Worm (Caenorhabditis elegans) whole organism, L4 larva: ENCODE data around the gene F08G2.5.

ENCODE experiments used
- F37D6.2 ChIP-seq: sonication (generic microtip); optimal IDR thresholded peaks from 2 replicates; lab custom pipeline; 2016; ENCODE audit warnings: mild to moderate bottlenecking, missing genetic modification characterization, missing compliant biosample characterization
- F44E2.7 ChIP-seq: fragments of 200-800 bp; sonication (Bioruptor generic); IDR thresholded peaks from 2 replicates; pipeline ENCODE4 v2.1.2; 2022; ENCODE audit warnings: missing genetic modification characterization, missing compliant biosample characterization
- R02D3.7 ChIP-seq: fragments of 150-350 bp; sonication (generic microtip); optimal IDR thresholded peaks from 3 replicates; lab custom pipeline; 2014; ENCODE audit warnings: missing biosample characterization, missing genetic modification characterization
- T20F7.1 ChIP-seq: fragments of 200-800 bp; sonication (Bioruptor generic); optimal IDR thresholded peaks from 2 replicates; lab custom pipeline; 2018; ENCODE audit warnings: mild to moderate bottlenecking, missing genetic modification characterization, missing compliant biosample characterization
- T26A8.4 ChIP-seq: fragments of 200-800 bp; sonication (Bioruptor generic); IDR thresholded peaks from 2 replicates; pipeline ENCODE4 v1.3.6; 2022; ENCODE audit warnings: missing genetic modification characterization, missing compliant biosample characterization
- Y105C5A.15 ChIP-seq: fragments of 200-800 bp; sonication (Bioruptor generic); IDR thresholded peaks from 2 replicates; pipeline ENCODE4 v1.3.6; 2022; ENCODE audit warnings: missing genetic modification characterization, missing compliant biosample characterization
- ama-1 ChIP-seq: fragments of 150-350 bp; optimal IDR thresholded peaks from 2 replicates; lab custom pipeline; 2014; ENCODE audit warnings: inconsistent platforms, mixed read lengths
- arid-1 ChIP-seq: fragments of 200-800 bp; sonication (Bioruptor generic); conservative IDR thresholded peaks from 2 replicates; pipeline ENCODE4 v1.3.6; 2022; ENCODE audit warnings: missing genetic modification reagents, missing genetic modification characterization, missing compliant biosample characterization
- attf-4 ChIP-seq: sonication (generic microtip); optimal IDR thresholded peaks from 3 replicates; lab custom pipeline; 2017; ENCODE audit warnings: missing biosample characterization, missing genetic modification characterization
- ceh-28 ChIP-seq: fragments of 150-350 bp; optimal IDR thresholded peaks from 2 replicates; lab custom pipeline; 2014; ENCODE audit warnings: missing biosample characterization, missing genetic modification reagents, missing genetic modification characterization
- ceh-32 ChIP-seq: sonication (generic microtip); optimal IDR thresholded peaks from 2 replicates; lab custom pipeline; 2016; ENCODE audit warnings: mild to moderate bottlenecking, missing genetic modification characterization, missing compliant biosample characterization; ENCODE audit not compliant: poor library complexity
- ceh-44 ChIP-seq: fragments of 200-800 bp; sonication (Bioruptor generic); IDR thresholded peaks from 2 replicates; pipeline ENCODE4 v1.3.6; 2022; ENCODE audit warnings: missing genetic modification reagents, missing genetic modification characterization, missing compliant biosample characterization
- ceh-82 ChIP-seq: sonication (generic microtip); optimal IDR thresholded peaks from 2 replicates; lab custom pipeline; 2017; ENCODE audit warnings: missing biosample characterization, missing genetic modification characterization
- ces-1 ChIP-seq: fragments of 150-350 bp; sonication (generic microtip); optimal IDR thresholded peaks from 4 replicates; lab custom pipeline; 2014; ENCODE audit warnings: missing biosample characterization, missing genetic modification reagents, missing genetic modification characterization
- cey-2 ChIP-seq: sonication (generic microtip); optimal IDR thresholded peaks from 3 replicates; lab custom pipeline; 2017; ENCODE audit warnings: missing genetic modification characterization, mild to moderate bottlenecking, missing compliant biosample characterization, antibody characterized with exemption, borderline replicate concordance; ENCODE audit not compliant: insufficient read depth
- daf-12 ChIP-seq: fragments of 150-350 bp; optimal IDR thresholded peaks from 2 replicates; lab custom pipeline; 2014; ENCODE audit warnings: missing biosample characterization, missing genetic modification reagents, missing genetic modification characterization
- daf-8 ChIP-seq: fragments of 200-800 bp; sonication (Bioruptor generic); IDR thresholded peaks from 2 replicates; pipeline ENCODE4 v1.3.6; 2022; ENCODE audit warnings: missing genetic modification characterization, missing compliant biosample characterization
- dmd-6 ChIP-seq: fragments of 200-800 bp; sonication (Bioruptor generic); IDR thresholded peaks from 2 replicates; pipeline ENCODE4 v1.3.6; 2022; ENCODE audit warnings: missing genetic modification reagents, missing genetic modification characterization, missing compliant biosample characterization
- dpl-1 ChIP-seq: fragments of 150-350 bp; optimal IDR thresholded peaks from 2 replicates; lab custom pipeline; 2014; ENCODE audit warnings: missing biosample characterization, missing genetic modification reagents, missing genetic modification characterization
- egl-43 ChIP-seq: fragments of 200-800 bp; sonication (Bioruptor generic); IDR thresholded peaks from 2 replicates; pipeline ENCODE4 v1.3.6; 2022; ENCODE audit warnings: missing genetic modification reagents, missing genetic modification characterization, missing compliant biosample characterization
- fkh-10 ChIP-seq: fragments of 150-350 bp; optimal IDR thresholded peaks from 2 replicates; lab custom pipeline; 2014; ENCODE audit warnings: missing biosample characterization, missing genetic modification reagents, missing genetic modification characterization
- fos-1 ChIP-seq: fragments of 150-350 bp; optimal IDR thresholded peaks from 2 replicates; lab custom pipeline; 2014; ENCODE audit warnings: missing biosample characterization, missing genetic modification characterization
- gei-8 ChIP-seq: fragments of 200-800 bp; sonication (Bioruptor generic); optimal IDR thresholded peaks from 2 replicates; lab custom pipeline; 2018; ENCODE audit warnings: mild to moderate bottlenecking, missing genetic modification characterization, missing compliant biosample characterization
- lim-7 ChIP-seq: fragments of 200-800 bp; sonication (Bioruptor generic); IDR thresholded peaks from 2 replicates; pipeline ENCODE4 v1.3.6; 2022; ENCODE audit warnings: missing genetic modification characterization, missing compliant biosample characterization
- lin-15B ChIP-seq: fragments of 150-350 bp; sonication (generic microtip); optimal IDR thresholded peaks from 3 replicates; lab custom pipeline; 2014; ENCODE audit warnings: missing biosample characterization, missing genetic modification characterization
- lin-29 ChIP-seq: fragments of 200-800 bp; sonication (Bioruptor generic); IDR thresholded peaks from 2 replicates; pipeline ENCODE4 v1.3.6; 2022; ENCODE audit warnings: missing genetic modification reagents, missing genetic modification characterization, missing compliant biosample characterization
- lin-38 ChIP-seq: fragments of 200-800 bp; sonication (Bioruptor generic); IDR thresholded peaks from 2 replicates; pipeline ENCODE4 v1.3.6; 2022; ENCODE audit warnings: missing genetic modification reagents, missing genetic modification characterization, missing compliant biosample characterization
- lir-3 ChIP-seq: sonication (generic microtip); optimal IDR thresholded peaks from 2 replicates; lab custom pipeline; 2016; ENCODE audit warnings: mild to moderate bottlenecking, missing genetic modification characterization, missing compliant biosample characterization
- madf-5 ChIP-seq, 2 experiments: fragments of 200-800 bp; sonication (Bioruptor generic); IDR thresholded peaks; 2 replicates each; pipeline ENCODE4 v1.3.6; 2022; ENCODE audit warnings: missing compliant biosample characterization in 2 of 2, missing genetic modification characterization in 2 of 2
- madf-9 ChIP-seq: fragments of 200-800 bp; sonication (Bioruptor generic); conservative IDR thresholded peaks from 2 replicates; pipeline ENCODE4 v1.3.6; 2022; ENCODE audit warnings: missing genetic modification reagents, missing genetic modification characterization, missing compliant biosample characterization
- mdl-1 ChIP-seq, 2 experiments: fragments of 150-350 bp in 1 of 2; sonication (generic microtip) in 1 of 2; optimal IDR thresholded peaks; 2 replicates each; lab custom pipeline; 2014 to 2017; ENCODE audit warnings: missing biosample characterization in 2 of 2, missing genetic modification characterization in 2 of 2
- mdt-29 ChIP-seq: fragments of 200-800 bp; sonication (Bioruptor generic); IDR thresholded peaks from 2 replicates; pipeline ENCODE4 v1.3.6; 2022; ENCODE audit warnings: missing genetic modification reagents, missing genetic modification characterization, missing compliant biosample characterization
- mes-2 ChIP-seq: sonication (generic microtip); optimal IDR thresholded peaks from 2 replicates; lab custom pipeline; 2016; ENCODE audit warnings: missing genotype, mild to moderate bottlenecking, missing genetic modification characterization, missing compliant biosample characterization; ENCODE audit not compliant: poor library complexity, severe bottlenecking
- nhr-10 ChIP-seq: fragments of 150-350 bp; optimal IDR thresholded peaks from 2 replicates; lab custom pipeline; 2014; ENCODE audit warnings: missing biosample characterization, missing genetic modification characterization
- nhr-41 ChIP-seq: fragments of 200-800 bp; sonication (Bioruptor generic); IDR thresholded peaks from 2 replicates; pipeline ENCODE4 v1.3.6; 2022; ENCODE audit warnings: missing genetic modification reagents, missing genetic modification characterization, missing compliant biosample characterization
- nhr-42 ChIP-seq: fragments of 200-800 bp; sonication (Bioruptor generic); IDR thresholded peaks from 2 replicates; pipeline ENCODE4 v1.3.6; 2022; ENCODE audit warnings: missing genetic modification characterization, missing compliant biosample characterization
- nhr-48 ChIP-seq: sonication (generic microtip); optimal IDR thresholded peaks from 2 replicates; lab custom pipeline; 2016; ENCODE audit warnings: mild to moderate bottlenecking, missing genetic modification characterization, missing compliant biosample characterization
- nhr-6 ChIP-seq: fragments of 150-350 bp; optimal IDR thresholded peaks from 2 replicates; lab custom pipeline; 2014; ENCODE audit warnings: missing biosample characterization, missing genetic modification characterization
- nhr-77 ChIP-seq: fragments of 150-350 bp; optimal IDR thresholded peaks from 2 replicates; lab custom pipeline; 2014; ENCODE audit warnings: missing biosample characterization, missing genetic modification characterization
- pha-4 ChIP-seq, 2 experiments: fragments of 150-350 bp in 1 of 2; fragments of 200-800 bp in 1 of 2; sonication (Bioruptor generic) in 1 of 2; IDR thresholded peaks in 1 of 2; optimal IDR thresholded peaks in 1 of 2; 2 replicates each; pipeline versions ENCODE4 v1.3.6 to Lab custom; 2014 to 2022; ENCODE audit warnings: missing genetic modification characterization in 2 of 2, missing genetic modification reagents in 2 of 2, missing biosample characterization in 1 of 2, missing compliant biosample characterization in 1 of 2
- pqm-1 ChIP-seq: sonication (generic microtip); optimal IDR thresholded peaks from 2 replicates; lab custom pipeline; 2017; ENCODE audit warnings: missing biosample characterization, missing genetic modification characterization
- skn-1 ChIP-seq: fragments of 150-350 bp; optimal IDR thresholded peaks from 2 replicates; lab custom pipeline; 2014; ENCODE audit warnings: missing biosample characterization, missing genetic modification characterization
- spr-1 ChIP-seq: sonication (generic microtip); optimal IDR thresholded peaks from 2 replicates; lab custom pipeline; 2016; ENCODE audit warnings: mild to moderate bottlenecking, missing genetic modification characterization, missing compliant biosample characterization
- unc-130 ChIP-seq: sonication (generic microtip); optimal IDR thresholded peaks from 2 replicates; lab custom pipeline; 2016; ENCODE audit warnings: missing genetic modification reagents, missing genetic modification characterization, missing compliant biosample characterization
- unc-39 ChIP-seq: sonication (generic microtip); optimal IDR thresholded peaks from 2 replicates; lab custom pipeline; 2017; ENCODE audit warnings: missing biosample characterization, missing genetic modification characterization
- vab-7 ChIP-seq: fragments of 200-800 bp; sonication (Bioruptor generic); IDR thresholded peaks from 2 replicates; pipeline ENCODE4 v1.3.6; 2022; ENCODE audit warnings: missing genetic modification reagents, missing genetic modification characterization, missing compliant biosample characterization
- zip-11 ChIP-seq: fragments of 200-800 bp; sonication (Bioruptor generic); IDR thresholded peaks from 2 replicates; pipeline ENCODE4 v1.3.6; 2022; ENCODE audit warnings: missing genetic modification characterization, missing compliant biosample characterization
- ztf-11 ChIP-seq: fragments of 150-350 bp; optimal IDR thresholded peaks from 2 replicates; lab custom pipeline; 2014; ENCODE audit warnings: missing biosample characterization, missing genetic modification characterization
- ztf-7 ChIP-seq: fragments of 150-350 bp; optimal IDR thresholded peaks from 2 replicates; lab custom pipeline; 2014; ENCODE audit warnings: missing biosample characterization, missing genetic modification characterization

The F08G2.5 gene

ce11 chrII:13834380-13835194 is 1.2 kb upstream of the F08G2.5 start (continued):
- peak; percentile 35 for TF ChIP-seq pqm-1 (tag; lab: Kevin White, UChicago)
- no peak for TF ChIP-seq skn-1 (tag; lab: Kevin White, UChicago)
- TF ChIP-seq mes-2 = peak; percentile 94
- TF ChIP-seq lin-15B (tag; lab: Kevin White, UChicago) = no peak
- no peak for TF ChIP-seq ceh-28
- TF ChIP-seq mdl-1 (tag; optimal IDR thresholded peaks at IDR 0.05; lab: Kevin White, UChicago) = peak; percentile 10 to 11
- TF ChIP-seq pha-4 (GFP tag; IDR thresholded peaks at IDR 0.05; lab: Robert Waterston, UW) = peak; percentile 94
- TF ChIP-seq pha-4 (tag; optimal IDR thresholded peaks at IDR 0.05; lab: Kevin White, UChicago) = peak; percentile 71
- peak; percentile 73; the same call in 1 of the 2 replicates for TF ChIP-seq zip-11 (GFP tag; lab: Robert Waterston, UW)
- no peak for TF ChIP-seq ztf-11 (tag; lab: Kevin White, UChicago)
- peak; percentile 67 for TF ChIP-seq lir-3 (tag; lab: Kevin White, UChicago)
- peak; percentile 42; the same call in 1 of the 2 replicates for TF ChIP-seq nhr-41
- peak; percentile 20 for TF ChIP-seq ces-1 (GFP tag; lab: Kevin White, UChicago)
- TF ChIP-seq F44E2.7 = peak; percentile 79; the same call in 1 of the 2 replicates
- peak; percentile 89 for TF ChIP-seq nhr-6 (tag; lab: Kevin White, UChicago)
- TF ChIP-seq dmd-6 (GFP tag; lab: Robert Waterston, UW) = peak; percentile 85
- TF ChIP-seq lin-29 (GFP tag; lab: Robert Waterston, UW) = peak; percentile 66; the same call in 1 of the 2 replicates
- TF ChIP-seq vab-7 (GFP tag; lab: Robert Waterston, UW) = peak; percentile 86
- peak; percentile 94 for TF ChIP-seq nhr-77 (tag; lab: Kevin White, UChicago)
- TF ChIP-seq ztf-7 (tag; lab: Kevin White, UChicago) = peak; percentile 89
- TF ChIP-seq unc-130 = peak; percentile 20
- peak; percentile 78 for TF ChIP-seq nhr-48
- TF ChIP-seq nhr-42 (GFP tag; lab: Robert Waterston, UW) = peak; percentile 97
- TF ChIP-seq attf-4 (tag; lab: Kevin White, UChicago) = no peak
- no peak for TF ChIP-seq R02D3.7 (tag; lab: Kevin White, UChicago)
- peak; percentile 94 for TF ChIP-seq egl-43 (GFP tag; lab: Robert Waterston, UW)
- peak; percentile 77 for TF ChIP-seq lim-7 (GFP tag; lab: Robert Waterston, UW)
- TF ChIP-seq F37D6.2 = peak; percentile 87
- peak; percentile 33 for TF ChIP-seq gei-8 (GFP tag; lab: Kevin White, UChicago)
- peak; percentile 89 for TF ChIP-seq madf-9
- TF ChIP-seq mdt-29 (GFP tag; lab: Robert Waterston, UW) = peak; percentile 59
- 0 out of 2 replicates have a peak, but pooled peaks have one; percentile 36 for TF ChIP-seq ceh-44 (GFP tag; lab: Robert Waterston, UW)
- peak; percentile 66 for TF ChIP-seq ama-1 (lab: Kevin White, UChicago)
- peak; percentile 82 for TF ChIP-seq dpl-1 (GFP tag; lab: Kevin White, UChicago)
- TF ChIP-seq madf-5 (GFP tag; IDR thresholded peaks at IDR 0.05; lab: Robert Waterston, UW) = peak; percentile 64 to 79; a peak in 2 of 4 replicates
- TF ChIP-seq daf-12 (tag; lab: Kevin White, UChicago) = no peak
- no peak for TF ChIP-seq daf-8
- peak; percentile 87 for TF ChIP-seq T26A8.4 (GFP tag; lab: Robert Waterston, UW)
- TF ChIP-seq ceh-32 (tag; lab: Kevin White, UChicago) = peak; percentile 73
- no peak for TF ChIP-seq cey-2 (tag; lab: Kevin White, UChicago)
- TF ChIP-seq unc-39 = no peak
- TF ChIP-seq Y105C5A.15 (GFP tag; lab: Robert Waterston, UW) = 0 out of 2 replicates have a peak, but pooled peaks have one; percentile 65
- peak; percentile 77 for TF ChIP-seq fkh-10 (GFP tag; lab: Kevin White, UChicago)
- peak; percentile 79 for TF ChIP-seq spr-1 (tag; lab: Kevin White, UChicago)
- peak; percentile 92 for TF ChIP-seq lin-38 (GFP tag; lab: Robert Waterston, UW)
- no peak for TF ChIP-seq ceh-82 (tag; lab: Kevin White, UChicago)
- peak; percentile 89 for TF ChIP-seq arid-1
- TF ChIP-seq nhr-10 (tag; lab: Kevin White, UChicago) = no peak
- peak; percentile 9 for TF ChIP-seq fos-1 (tag; lab: Kevin White, UChicago)
- TF ChIP-seq T20F7.1 (GFP tag; lab: Kevin White, UChicago) = no peak
